Fruit fly (Drosophila melanogaster) whole organism, embryonic: ENCODE results near the gene CG31016.

Source experiments
- Abd-B ChIP-seq: fragments of 200-800 bp; sonication (Bioruptor generic); optimal IDR thresholded peaks from 2 replicates; lab custom pipeline; 2018; ENCODE audit warnings: missing biosample characterization, mild to moderate bottlenecking, missing genetic modification characterization, moderate library complexity
- Aef1 ChIP-seq: fragments of 200-800 bp; sonication (Bioruptor generic); IDR thresholded peaks from 3 replicates; pipeline ENCODE4 v1.3.6; 2022; ENCODE audit warnings: missing biosample characterization, missing genetic modification characterization
- Atf-2 ChIP-seq: fragments of 200-800 bp; sonication (Bioruptor generic); optimal IDR thresholded peaks from 2 replicates; lab custom pipeline; 2016; ENCODE audit warnings: missing biosample characterization, missing genetic modification characterization
- CG10543 ChIP-seq: fragments of 200-800 bp; sonication (Bioruptor generic); optimal IDR thresholded peaks from 3 replicates; lab custom pipeline; 2017; ENCODE audit warnings: missing biosample characterization, mild to moderate bottlenecking, missing genetic modification characterization, moderate library complexity
- CG10654 ChIP-seq: fragments of 200-800 bp; sonication (Bioruptor generic); optimal IDR thresholded peaks from 2 replicates; lab custom pipeline; 2016; ENCODE audit warnings: missing biosample characterization, missing genetic modification characterization
- CG12744 ChIP-seq: fragments of 200-800 bp; sonication (Bioruptor generic); optimal IDR thresholded peaks from 2 replicates; lab custom pipeline; 2016; ENCODE audit warnings: missing biosample characterization, missing genetic modification characterization
- CG13424 ChIP-seq: fragments of 200-800 bp; sonication (Bioruptor generic); optimal IDR thresholded peaks from 2 replicates; lab custom pipeline; 2019; ENCODE audit warnings: missing biosample characterization, mild to moderate bottlenecking, missing genetic modification characterization, moderate library complexity
- CG14014 ChIP-seq: fragments of 200-800 bp; sonication (Bioruptor generic); IDR thresholded peaks from 2 replicates; pipeline ENCODE4 v1.3.6; 2022; ENCODE audit warnings: missing biosample characterization, missing genetic modification characterization
- CG15514 ChIP-seq: fragments of 200-800 bp; sonication (Bioruptor generic); optimal IDR thresholded peaks from 3 replicates; lab custom pipeline; 2017; ENCODE audit warnings: missing biosample characterization, missing genetic modification characterization, mild to moderate bottlenecking, moderate library complexity, missing genetic modification reagents
- CG15696 ChIP-seq: fragments of 200-800 bp; sonication (Bioruptor generic); optimal IDR thresholded peaks from 2 replicates; lab custom pipeline; 2019; ENCODE audit warnings: missing biosample characterization, mild to moderate bottlenecking, missing genetic modification characterization, moderate library complexity
- CG17385 ChIP-seq: fragments of 200-800 bp; sonication (Bioruptor generic); optimal IDR thresholded peaks from 3 replicates; lab custom pipeline; 2018; ENCODE audit warnings: missing biosample characterization, mild to moderate bottlenecking, missing genetic modification characterization
- CG17612 ChIP-seq: fragments of 200-800 bp; sonication (Bioruptor generic); IDR thresholded peaks from 2 replicates; pipeline ENCODE4 v1.3.6; 2022; ENCODE audit warnings: missing biosample characterization, missing genetic modification characterization
- CG4424 ChIP-seq: fragments of 200-800 bp; sonication (Bioruptor generic); optimal IDR thresholded peaks from 3 replicates; lab custom pipeline; 2016; ENCODE audit warnings: missing biosample characterization, missing genetic modification characterization
- CG6654 ChIP-seq: fragments of 200-800 bp; sonication (Bioruptor generic); optimal IDR thresholded peaks from 2 replicates; lab custom pipeline; 2017; ENCODE audit warnings: missing biosample characterization, mild to moderate bottlenecking, missing genetic modification characterization
- CG9876 ChIP-seq: fragments of 200-800 bp; sonication (Bioruptor generic); optimal IDR thresholded peaks from 2 replicates; lab custom pipeline; 2016; ENCODE audit warnings: missing biosample characterization, missing genetic modification characterization
- Dad ChIP-seq: fragments of 200-800 bp; sonication (Bioruptor generic); optimal IDR thresholded peaks from 3 replicates; lab custom pipeline; 2016; ENCODE audit warnings: missing biosample characterization, missing genetic modification characterization
- Dbx ChIP-seq: fragments of 200-800 bp; sonication (Bioruptor generic); IDR thresholded peaks from 3 replicates; pipeline ENCODE4 v1.3.6; 2022; ENCODE audit warnings: missing biosample characterization, missing genetic modification characterization
- Dip3 ChIP-seq: fragments of 200-800 bp; sonication (Bioruptor generic); optimal IDR thresholded peaks from 3 replicates; lab custom pipeline; 2016; ENCODE audit warnings: missing biosample characterization, missing genetic modification characterization
- Drgx ChIP-seq: fragments of 200-800 bp; sonication (Bioruptor generic); IDR thresholded peaks from 2 replicates; pipeline ENCODE4 v1.3.6; 2022; ENCODE audit warnings: missing biosample characterization, missing genetic modification characterization
- Ets65A ChIP-seq: fragments of 200-800 bp; sonication (Bioruptor generic); peaks from one replicate; lab custom pipeline; 2016; ENCODE audit warnings: missing biosample characterization, missing genetic modification characterization
- Lpt ChIP-seq: fragments of >200 bp; optimal IDR thresholded peaks from 2 replicates; lab custom pipeline; 2018; ENCODE audit warnings: missing biosample characterization, missing genetic modification characterization
- Pdp1 ChIP-seq, 2 experiments: fragments of 200-800 bp; sonication (Bioruptor generic); optimal IDR thresholded peaks; 3 replicates each; lab custom pipeline; 2016; ENCODE audit warnings: missing biosample characterization in 2 of 2, missing genetic modification characterization in 2 of 2, mild to moderate bottlenecking in 1 of 2, moderate library complexity in 1 of 2
- Sry-β ChIP-seq: fragments of 200-800 bp; sonication (Bioruptor generic); optimal IDR thresholded peaks from 2 replicates; lab custom pipeline; 2018; ENCODE audit warnings: missing biosample characterization, mild to moderate bottlenecking, missing genetic modification characterization, moderate library complexity
- Vsx1 ChIP-seq: fragments of 200-800 bp; sonication (Bioruptor generic); optimal IDR thresholded peaks from 2 replicates; lab custom pipeline; 2017; ENCODE audit warnings: missing biosample characterization, mild to moderate bottlenecking, missing genetic modification characterization, missing genetic modification reagents
- Xbp1 ChIP-seq: fragments of 200-800 bp; sonication (Bioruptor generic); optimal IDR thresholded peaks from 3 replicates; lab custom pipeline; 2016; ENCODE audit warnings: missing biosample characterization, mild to moderate bottlenecking, missing genetic modification characterization
- cg ChIP-seq: fragments of 200-800 bp; sonication (Bioruptor generic); optimal IDR thresholded peaks from 3 replicates; lab custom pipeline; 2019; ENCODE audit warnings: missing biosample characterization, mild to moderate bottlenecking, missing genetic modification characterization, moderate library complexity
- dimm ChIP-seq: fragments of 200-800 bp; sonication (Bioruptor generic); IDR thresholded peaks from 2 replicates; pipeline ENCODE4 v1.3.6; 2022; ENCODE audit warnings: missing biosample characterization, missing genetic modification characterization
- onecut ChIP-seq: fragments of 200-800 bp; sonication (Bioruptor generic); IDR thresholded peaks from 2 replicates; pipeline ENCODE4 v1.3.6; 2022; ENCODE audit warnings: missing biosample characterization, missing genetic modification characterization
- phol ChIP-seq: fragments of 200-800 bp; sonication (Bioruptor generic); optimal IDR thresholded peaks from 3 replicates; lab custom pipeline; 2018; ENCODE audit warnings: missing biosample characterization, mild to moderate bottlenecking, missing genetic modification characterization, moderate library complexity
- salm ChIP-seq: fragments of 200-800 bp; sonication (Bioruptor generic); optimal IDR thresholded peaks from 2 replicates; lab custom pipeline; 2018; ENCODE audit warnings: missing biosample characterization, mild to moderate bottlenecking, missing genetic modification characterization
- sc ChIP-seq, 3 experiments: fragments of >200 bp in 2 of 3; fragments of 200-800 bp in 1 of 3; sonication (Bioruptor generic) in 1 of 3; optimal IDR thresholded peaks; 2 replicates in 2 of 3; 3 replicates in 1 of 3; lab custom pipeline; 2017; ENCODE audit warnings: mild to moderate bottlenecking in 1 of 3, missing biosample characterization in 1 of 3, missing genetic modification characterization in 1 of 3, missing genetic modification reagents in 1 of 3
- sens ChIP-seq: fragments of 200-800 bp; sonication (Bioruptor generic); peaks from one replicate; lab custom pipeline; 2016; ENCODE audit warnings: missing biosample characterization, missing genetic modification characterization
- seq ChIP-seq: fragments of 200-800 bp; sonication (Bioruptor generic); IDR thresholded peaks from 2 replicates; pipeline ENCODE4 v1.3.6; 2022; ENCODE audit warnings: missing biosample characterization, missing genetic modification characterization
- tap ChIP-seq: fragments of 200-800 bp; optimal IDR thresholded peaks from 3 replicates; lab custom pipeline; 2019; ENCODE audit warnings: missing biosample characterization, mild to moderate bottlenecking, missing genetic modification characterization, moderate library complexity
- zfh1 ChIP-seq: fragments of 200-800 bp; sonication (Bioruptor generic); IDR thresholded peaks from 3 replicates; pipeline ENCODE4 v1.3.6; 2022; ENCODE audit warnings: missing biosample characterization, missing genetic modification characterization

Gene CG31016

dm6 chr3R:30601440-30602256 is 4.3 kb upstream of the CG31016 start, which contains the start of the genes CG2246 and CG31021 (continued):
- TF ChIP-seq cg (no peak), Dip3 (GFP tag; lab: Kevin White, UChicago) (peak; percentile 47), CG17385 (peak; percentile 0), CG14014 (GFP tag; lab: Robert Waterston, UW) (0 out of 2 replicates have a peak, but pooled peaks have one; percentile 23), phol (tag; lab: Kevin White, UChicago) (peak; percentile 65), Dad (GFP tag; lab: Kevin White, UChicago) (peak; percentile 57), CG10654 (GFP tag; lab: Kevin White, UChicago) (peak; percentile 16), Pdp1 (GFP tag; optimal IDR thresholded peaks at IDR 0.05; lab: Kevin White, UChicago) (peak; percentile 61 to 66), Sry-β (GFP tag; lab: Kevin White, UChicago) (peak; percentile 56), sc (optimal IDR thresholded peaks at IDR 0.05; lab: Kevin White, UChicago) (no peak), sc (GFP tag; optimal IDR thresholded peaks at IDR 0.05; lab: Kevin White, UChicago) (no peak), onecut (GFP tag; lab: Robert Waterston, UW) (no peak), CG10543 (GFP tag; lab: Kevin White, UChicago) (peak; percentile 35), Vsx1 (GFP tag; lab: Kevin White, UChicago) (no peak), CG13424 (peak; percentile 59), CG9876 (GFP tag; lab: Kevin White, UChicago) (peak; percentile 63), dimm (GFP tag; lab: Robert Waterston, UW) (no peak), zfh1 (GFP tag; lab: Robert Waterston, UW) (peak; percentile 37; the same call in 2 of the 3 replicates), Xbp1 (GFP tag; lab: Kevin White, UChicago) (peak; percentile 67), CG6654 (GFP tag; lab: Kevin White, UChicago) (no peak), CG15514 (GFP tag; lab: Kevin White, UChicago) (peak; percentile 62), Atf-2 (peak; percentile 52), Aef1 (GFP tag; lab: Robert Waterston, UW) (peak; percentile 43; the same call in 2 of the 3 replicates), Dbx (peak; percentile 70; the same call in 2 of the 3 replicates), Drgx (GFP tag; lab: Robert Waterston, UW) (peak; percentile 32), CG4424 (GFP tag; lab: Kevin White, UChicago) (peak; percentile 21), CG12744 (GFP tag; lab: Kevin White, UChicago) (peak; percentile 39), Lpt (GFP tag; lab: Kevin White, UChicago) (no peak), seq (GFP tag; lab: Robert Waterston, UW) (no peak), CG15696 (peak; percentile 47), Abd-B (GFP tag; lab: Kevin White, UChicago) (peak; percentile 48), CG17612 (no peak)

dm6 chr3R:30603881-30604280 is 2.1 kb upstream of the CG31016 start, which contains the start of gene PH4alphaNE3:
PH4alphaNE3 (plus strand) TSS chr3R:30604181.
- TF ChIP-seq Ets65A (GFP tag; lab: Kevin White, UChicago) (peak; percentile 19), salm (no peak), tap (tag; lab: Kevin White, UChicago) (no peak), CG15696 (no peak), sens (peak; percentile 26)
